Fruit fly (Drosophila melanogaster): Measurements from ENCODE around the gene spz.

DNA sequence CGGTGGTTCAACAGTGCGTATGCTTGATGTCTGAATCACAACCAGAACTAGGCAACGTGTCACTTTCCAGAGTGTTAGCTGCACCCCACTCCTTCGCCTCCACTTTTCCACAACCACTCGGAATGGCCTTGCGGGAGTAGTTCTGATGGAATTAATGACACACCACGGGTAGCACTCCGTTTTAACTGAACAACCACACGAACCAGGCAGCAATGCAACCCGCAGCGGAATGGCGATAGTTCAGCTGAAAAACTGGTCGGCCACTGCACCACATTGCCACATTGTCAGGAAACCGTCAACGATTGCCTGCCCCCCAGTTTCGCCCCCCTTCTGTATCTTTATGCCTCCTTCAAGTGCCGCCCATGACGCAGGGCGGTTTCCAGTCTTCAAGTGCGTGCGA is 17.7 kb upstream of the spz start, which contains the start of gene Cpr97Ea:
- TF ChIP-seq CG8478 (optimal IDR thresholded peaks at IDR 0.05), result no peak
- no peak for TF ChIP-seq CTCF (optimal IDR thresholded peaks at IDR 0.05)

All from S2 (cell line).